Fruit fly (Drosophila melanogaster) whole organism, prepupa: ENCODE measurements around the gene Drsl1.

Experiments
- CG11902 ChIP-seq: fragments of 200-800 bp; sonication (Bioruptor generic); optimal IDR thresholded peaks from 3 replicates; lab custom pipeline; 2016; ENCODE audit warnings: missing biosample characterization, missing genetic modification characterization
- CG16779 ChIP-seq: fragments of 200-800 bp; sonication (Bioruptor generic); optimal IDR thresholded peaks from 3 replicates; lab custom pipeline; 2017; ENCODE audit warnings: missing biosample characterization, mild to moderate bottlenecking, missing genetic modification characterization
- CG3032 ChIP-seq: fragments of 200-800 bp; optimal IDR thresholded peaks from 2 replicates; lab custom pipeline; 2019; ENCODE audit warnings: missing biosample characterization, mild to moderate bottlenecking, missing genetic modification characterization, moderate library complexity
- CG31627 ChIP-seq: fragments of 200-800 bp; sonication (Bioruptor generic); optimal IDR thresholded peaks from 3 replicates; lab custom pipeline; 2016; ENCODE audit warnings: missing biosample characterization, missing genetic modification characterization
- CG34406 ChIP-seq: fragments of 200-800 bp; sonication (Bioruptor generic); optimal IDR thresholded peaks from 3 replicates; lab custom pipeline; 2016; ENCODE audit warnings: missing biosample characterization, missing genetic modification characterization
- CG3919 ChIP-seq: fragments of 200-800 bp; sonication (Bioruptor generic); optimal IDR thresholded peaks from 3 replicates; lab custom pipeline; 2016; ENCODE audit warnings: missing biosample characterization, missing genetic modification characterization
- CG6792 ChIP-seq: fragments of 200-800 bp; sonication (Bioruptor generic); optimal IDR thresholded peaks from 3 replicates; lab custom pipeline; 2016; ENCODE audit warnings: missing biosample characterization, missing genetic modification characterization
- CG8319 ChIP-seq: fragments of 200-800 bp; sonication (Bioruptor generic); optimal IDR thresholded peaks from 3 replicates; lab custom pipeline; 2016; ENCODE audit warnings: missing biosample characterization, missing genetic modification characterization
- CG8632 ChIP-seq: fragments of 200-800 bp; sonication (Bioruptor generic); optimal IDR thresholded peaks from 3 replicates; lab custom pipeline; 2016; ENCODE audit warnings: missing biosample characterization, missing genetic modification characterization
- Eip78C ChIP-seq: fragments of 200-800 bp; sonication (Bioruptor generic); peaks from one replicate; lab custom pipeline; 2016; ENCODE audit warnings: missing biosample characterization, missing genetic modification characterization
- Ets21C ChIP-seq: fragments of 200-800 bp; sonication (Bioruptor generic); optimal IDR thresholded peaks from 3 replicates; lab custom pipeline; 2016; ENCODE audit warnings: missing biosample characterization, missing genetic modification characterization
- Gug ChIP-seq: fragments of 200-800 bp; sonication (Bioruptor generic); IDR thresholded peaks from 2 replicates; pipeline ENCODE4 v1.3.6; 2022; ENCODE audit warnings: missing biosample characterization, missing genetic modification characterization
- Hr38 ChIP-seq: sonication (Bioruptor generic); optimal IDR thresholded peaks from 2 replicates; lab custom pipeline; 2016; ENCODE audit warnings: missing biosample characterization, missing genetic modification characterization
- Hr39 ChIP-seq: fragments of 200-800 bp; sonication (Bioruptor generic); optimal IDR thresholded peaks from 2 replicates; lab custom pipeline; 2016; ENCODE audit warnings: missing biosample characterization, missing genetic modification characterization
- Hr4 ChIP-seq: fragments of 200-800 bp; sonication (Bioruptor generic); optimal IDR thresholded peaks from 3 replicates; lab custom pipeline; 2016; ENCODE audit warnings: missing biosample characterization, missing genetic modification characterization
- Lpt ChIP-seq: fragments of 200-800 bp; sonication (Bioruptor generic); optimal IDR thresholded peaks from 3 replicates; lab custom pipeline; 2016; ENCODE audit warnings: missing biosample characterization, missing genetic modification characterization
- Met ChIP-seq: fragments of 200-800 bp; sonication (Bioruptor generic); optimal IDR thresholded peaks from 3 replicates; lab custom pipeline; 2016; ENCODE audit warnings: missing biosample characterization, missing genetic modification characterization
- OdsH ChIP-seq: fragments of 200-800 bp; sonication (Bioruptor generic); optimal IDR thresholded peaks from 3 replicates; lab custom pipeline; 2016; ENCODE audit warnings: missing biosample characterization, missing genetic modification characterization
- Sox102F ChIP-seq: fragments of 200-800 bp; sonication (Bioruptor generic); optimal IDR thresholded peaks from 2 replicates; lab custom pipeline; 2016; ENCODE audit warnings: missing biosample characterization, mild to moderate bottlenecking, missing genetic modification characterization
- Sox14 ChIP-seq: fragments of 200-800 bp; sonication (Bioruptor generic); optimal IDR thresholded peaks from 3 replicates; lab custom pipeline; 2016; ENCODE audit warnings: missing biosample characterization, missing genetic modification characterization
- Sox15 ChIP-seq: fragments of 200-800 bp; sonication (Bioruptor generic); optimal IDR thresholded peaks from 3 replicates; lab custom pipeline; 2016; ENCODE audit warnings: missing biosample characterization, missing genetic modification characterization
- achi ChIP-seq: fragments of 200-800 bp; sonication (Bioruptor generic); optimal IDR thresholded peaks from 3 replicates; lab custom pipeline; 2016; ENCODE audit warnings: missing biosample characterization, missing genetic modification characterization
- acj6 ChIP-seq: fragments of 200-800 bp; sonication (Bioruptor generic); optimal IDR thresholded peaks from 3 replicates; lab custom pipeline; 2016; ENCODE audit warnings: missing biosample characterization, missing genetic modification characterization
- cyc ChIP-seq: fragments of 200-800 bp; sonication (Bioruptor generic); optimal IDR thresholded peaks from 3 replicates; lab custom pipeline; 2016; ENCODE audit warnings: missing biosample characterization, missing genetic modification characterization
- dac ChIP-seq: fragments of 200-800 bp; sonication (Bioruptor generic); optimal IDR thresholded peaks from 2 replicates; lab custom pipeline; 2017; ENCODE audit warnings: missing biosample characterization, mild to moderate bottlenecking, missing genetic modification characterization
- dsx ChIP-seq: fragments of 200-800 bp; optimal IDR thresholded peaks from 3 replicates; lab custom pipeline; 2019; ENCODE audit warnings: missing biosample characterization, mild to moderate bottlenecking, missing genetic modification characterization, moderate library complexity; ENCODE audit not compliant: poor library complexity, severe bottlenecking
- eg ChIP-seq: fragments of 200-800 bp; sonication (Bioruptor generic); IDR thresholded peaks from 3 replicates; pipeline ENCODE4 v1.3.6; 2022; ENCODE audit warnings: missing biosample characterization, missing genetic modification characterization
- esn ChIP-seq: fragments of 200-800 bp; sonication (Bioruptor generic); optimal IDR thresholded peaks from 2 replicates; lab custom pipeline; 2016; ENCODE audit warnings: missing biosample characterization, mild to moderate bottlenecking, missing genetic modification characterization, moderate library complexity
- fd59A ChIP-seq: fragments of 200-800 bp; sonication (Bioruptor generic); optimal IDR thresholded peaks from 2 replicates; lab custom pipeline; 2017; ENCODE audit warnings: missing biosample characterization, mild to moderate bottlenecking, missing genetic modification characterization, missing genetic modification reagents
- fd85E ChIP-seq: fragments of 200-800 bp; sonication (Bioruptor generic); optimal IDR thresholded peaks from 3 replicates; lab custom pipeline; 2016; ENCODE audit warnings: missing biosample characterization, missing genetic modification characterization
- fkh ChIP-seq: fragments of 200-800 bp; sonication (Bioruptor generic); optimal IDR thresholded peaks from 3 replicates; lab custom pipeline; 2017; ENCODE audit warnings: missing biosample characterization, mild to moderate bottlenecking, missing genetic modification characterization, moderate library complexity
- lz ChIP-seq: fragments of 200-800 bp; sonication (Bioruptor generic); optimal IDR thresholded peaks from 3 replicates; lab custom pipeline; 2016; ENCODE audit warnings: missing biosample characterization, missing genetic modification characterization
- pdm3 ChIP-seq: fragments of 200-800 bp; sonication (Bioruptor generic); optimal IDR thresholded peaks from 3 replicates; lab custom pipeline; 2016; ENCODE audit warnings: missing biosample characterization, missing genetic modification characterization
- salr ChIP-seq, 2 experiments: fragments of 200-800 bp; sonication (Bioruptor generic); optimal IDR thresholded peaks; 3 replicates each; lab custom pipeline; 2016 to 2018; ENCODE audit warnings: missing biosample characterization in 2 of 2, missing genetic modification characterization in 2 of 2, mild to moderate bottlenecking in 1 of 2
- svp ChIP-seq: fragments of 200-800 bp; sonication (Bioruptor generic); peaks from one replicate; lab custom pipeline; 2016; ENCODE audit warnings: missing biosample characterization, missing genetic modification characterization
- topi ChIP-seq: fragments of 200-800 bp; sonication (Bioruptor generic); optimal IDR thresholded peaks from 3 replicates; lab custom pipeline; 2016; ENCODE audit warnings: missing biosample characterization, missing genetic modification characterization
- vri ChIP-seq: fragments of 200-800 bp; sonication (Bioruptor generic); optimal IDR thresholded peaks from 3 replicates; lab custom pipeline; 2016; ENCODE audit warnings: missing biosample characterization, mild to moderate bottlenecking, missing genetic modification characterization

Gene Drsl1

dm6 chr3L:3319223-3319643 is 16.4 kb downstream of the Drsl1 start, which contains the start of the genes PIG-C, CG12016 and Dpm2:
PIG-C (minus strand) TSS chr3L:3319232.
CG12016 (plus strand) TSS chr3L:3319555.
Dpm2 (plus strand) TSS chr3L:3319555.
- peak; percentile 65 for TF ChIP-seq Ets21C (GFP tag; lab: Kevin White, UChicago)
- peak; percentile 92 for TF ChIP-seq fkh (GFP tag; lab: Kevin White, UChicago)
- peak; percentile 10 for TF ChIP-seq CG8319
- TF ChIP-seq Hr38 (GFP tag; lab: Kevin White, UChicago) = no peak
- peak; percentile 78 for TF ChIP-seq Sox14 (GFP tag; lab: Kevin White, UChicago)
- peak; percentile 57 for TF ChIP-seq OdsH (GFP tag; lab: Kevin White, UChicago)
- TF ChIP-seq Sox15 = peak; percentile 54
- TF ChIP-seq svp = peak; percentile 79
- peak; percentile 85 for TF ChIP-seq CG31627 (GFP tag; lab: Kevin White, UChicago)
- TF ChIP-seq fd85E (GFP tag; lab: Kevin White, UChicago) = no peak
- TF ChIP-seq eg = no peak; the same call in 2 of the 3 replicates
- peak; percentile 36 for TF ChIP-seq achi
- peak; percentile 62 for TF ChIP-seq Hr4 (GFP tag; lab: Kevin White, UChicago)
- TF ChIP-seq Met (GFP tag; lab: Kevin White, UChicago) = peak; percentile 71
- TF ChIP-seq topi (GFP tag; lab: Kevin White, UChicago) = peak; percentile 64
- TF ChIP-seq lz = peak; percentile 76
- peak; percentile 45 for TF ChIP-seq CG11902 (GFP tag; lab: Kevin White, UChicago)
- no peak for TF ChIP-seq CG34406 (GFP tag; lab: Kevin White, UChicago)
- peak; percentile 49 for TF ChIP-seq CG6792 (GFP tag; lab: Kevin White, UChicago)
- TF ChIP-seq Gug (GFP tag; lab: Robert Waterston, UW) = peak; percentile 21; the same call in 1 of the 2 replicates
- TF ChIP-seq Eip78C (GFP tag; lab: Kevin White, UChicago) = peak; percentile 87
- TF ChIP-seq CG3919 (GFP tag; lab: Kevin White, UChicago) = no peak
- peak; percentile 19 for TF ChIP-seq fd59A (GFP tag; lab: Kevin White, UChicago)
- peak; percentile 63 for TF ChIP-seq acj6 (GFP tag; lab: Kevin White, UChicago)
- peak; percentile 56 for TF ChIP-seq vri (GFP tag; lab: Kevin White, UChicago)
- peak; percentile 26 for TF ChIP-seq dac (GFP tag; lab: Kevin White, UChicago)
- peak; percentile 80 for TF ChIP-seq Hr39 (GFP tag; lab: Kevin White, UChicago)
- TF ChIP-seq dsx (GFP tag; lab: Kevin White, UChicago) = peak; percentile 23
- no peak for TF ChIP-seq Lpt (GFP tag; lab: Kevin White, UChicago)
- TF ChIP-seq salr (GFP tag; optimal IDR thresholded peaks at IDR 0.05; lab: Kevin White, UChicago) = peak in 1 of 2 experiments; percentile 33
- peak; percentile 70 for TF ChIP-seq cyc (GFP tag; lab: Kevin White, UChicago)
- peak; percentile 77 for TF ChIP-seq esn (GFP tag; lab: Kevin White, UChicago)
- TF ChIP-seq CG3032 (tag; lab: Kevin White, UChicago) = peak; percentile 74
- TF ChIP-seq CG8632 = peak; percentile 29
- no peak for TF ChIP-seq pdm3 (GFP tag; lab: Kevin White, UChicago)

- no peak for TF ChIP-seq Met (GFP tag; lab: Kevin White, UChicago)
- TF ChIP-seq svp = peak; percentile 74
- TF ChIP-seq CG16779 = no peak
These were observed 19.1 kb downstream of the Drsl1 start, which contains the start of gene Drsl5 for dm6 chr3L:3316441-3316840. Drsl5 (plus strand) TSS chr3L:3316781.

- TF ChIP-seq svp (peak; percentile 81), Sox102F (GFP tag; lab: Kevin White, UChicago) (no peak)
These were observed 20.3 kb downstream of the Drsl1 start, which contains the start of gene Drsl4 for dm6 chr3L:3315288-3315687. Drsl4 (plus strand) TSS chr3L:3315620.

- no peak for TF ChIP-seq Sox14 (GFP tag; lab: Kevin White, UChicago)
- TF ChIP-seq, all 60 proteins: peak for 0
These were observed 20.9 kb downstream of the Drsl1 start, which contains the start of gene Drsl3 for dm6 chr3L:3314696-3315095. Drsl3 (plus strand) TSS chr3L:3314996.
